Worm (Caenorhabditis elegans): ENCODE measurements around the gene snx-14.

snx-14 gene

ce11 chrII:13508607-13509006 lies 22.4 kb downstream of the snx-14 start:
- no peak for TF ChIP-seq W03F9.2 (tag; optimal IDR thresholded peaks at IDR 0.05)
- no peak for TF ChIP-seq him-1 (tag; optimal IDR thresholded peaks at IDR 0.05)
- no peak for TF ChIP-seq dao-5 (tag; optimal IDR thresholded peaks at IDR 0.05)

ce11 chrII:13507535-13507934 lies 23.5 kb downstream of the snx-14 start, which contains the start of gene nep-17:
Gene nep-17, plus strand, starts transcription at chrII:13507819.
- TF ChIP-seq him-1 (tag; optimal IDR thresholded peaks at IDR 0.05) (no peak), W03F9.2 (tag; optimal IDR thresholded peaks at IDR 0.05) (no peak), dao-5 (tag; optimal IDR thresholded peaks at IDR 0.05) (no peak)

- TF ChIP-seq him-1 (tag; optimal IDR thresholded peaks at IDR 0.05), result no peak
- TF ChIP-seq W03F9.2 (tag; optimal IDR thresholded peaks at IDR 0.05), result no peak
- no peak for TF ChIP-seq dao-5 (tag; optimal IDR thresholded peaks at IDR 0.05)
Measured at ce11 chrII:13505977-13506568, 24.9 kb downstream of the snx-14 start.

ce11 chrII:13505386-13505785 lies 25.6 kb downstream of the snx-14 start:
- TF ChIP-seq him-1 (tag; optimal IDR thresholded peaks at IDR 0.05), result no peak
- TF ChIP-seq dao-5 (tag; optimal IDR thresholded peaks at IDR 0.05), result no peak

- no peak for TF ChIP-seq W03F9.2 (tag; optimal IDR thresholded peaks at IDR 0.05)
- TF ChIP-seq him-1 (tag; optimal IDR thresholded peaks at IDR 0.05), result no peak
- no peak for TF ChIP-seq dao-5 (tag; optimal IDR thresholded peaks at IDR 0.05)
Measured at ce11 chrII:13503653-13504052, 27.4 kb downstream of the snx-14 start, which contains the start of gene F54F11.1. Gene F54F11.1, plus strand, starts transcription at chrII:13503953.

ce11 chrII:13501575-13501974 lies 29.4 kb downstream of the snx-14 start, which contains the start of gene F45H10.5:
Gene F45H10.5, plus strand, starts transcription at chrII:13501875.
- no peak for TF ChIP-seq dao-5 (tag; optimal IDR thresholded peaks at IDR 0.05)

ce11 chrII:13500582-13500981 lies 30.4 kb downstream of the snx-14 start:
- no peak for TF ChIP-seq W03F9.2 (tag; optimal IDR thresholded peaks at IDR 0.05)
- TF ChIP-seq dao-5 (tag; optimal IDR thresholded peaks at IDR 0.05), result no peak
- TF ChIP-seq him-1 (tag; optimal IDR thresholded peaks at IDR 0.05), result no peak

- TF ChIP-seq W03F9.2 (tag; optimal IDR thresholded peaks at IDR 0.05) (no peak), dao-5 (tag; optimal IDR thresholded peaks at IDR 0.05) (no peak), him-1 (tag; optimal IDR thresholded peaks at IDR 0.05) (no peak)
Measured at ce11 chrII:13495718-13496117, 35.3 kb downstream of the snx-14 start, which contains the start of gene drr-1. Gene drr-1, minus strand, starts transcription at chrII:13495900.

ce11 chrII:13494762-13495161 lies 36.3 kb downstream of the snx-14 start:
- TF ChIP-seq W03F9.2 (tag; optimal IDR thresholded peaks at IDR 0.05) (peak; percentile 65), him-1 (tag; optimal IDR thresholded peaks at IDR 0.05) (no peak), dao-5 (tag; optimal IDR thresholded peaks at IDR 0.05) (no peak)

- TF ChIP-seq him-1 (tag; optimal IDR thresholded peaks at IDR 0.05) (no peak), W03F9.2 (tag; optimal IDR thresholded peaks at IDR 0.05) (no peak), dao-5 (tag; optimal IDR thresholded peaks at IDR 0.05) (no peak)
Measured at ce11 chrII:13494175-13494650, 36.8 kb downstream of the snx-14 start, which contains the start of gene ndua-7. Gene ndua-7, minus strand, starts transcription at chrII:13494600.

- TF ChIP-seq him-1 (tag; optimal IDR thresholded peaks at IDR 0.05) (no peak), dao-5 (tag; optimal IDR thresholded peaks at IDR 0.05) (no peak), W03F9.2 (tag; optimal IDR thresholded peaks at IDR 0.05) (no peak)
Measured at ce11 chrII:13492948-13493347, 38.1 kb downstream of the snx-14 start, which contains the start of gene F45H10.2. Gene F45H10.2, minus strand, starts transcription at chrII:13493048.

- TF ChIP-seq W03F9.2 (tag; optimal IDR thresholded peaks at IDR 0.05) (no peak), him-1 (tag; optimal IDR thresholded peaks at IDR 0.05) (no peak), dao-5 (tag; optimal IDR thresholded peaks at IDR 0.05) (no peak)
Measured at ce11 chrII:13491254-13491889, 39.6 kb downstream of the snx-14 start, which contains the start of gene alh-7. Gene alh-7, minus strand, starts transcription at chrII:13491786.

ce11 chrII:13489896-13490295 lies 41.1 kb downstream of the snx-14 start:
- TF ChIP-seq W03F9.2 (tag; optimal IDR thresholded peaks at IDR 0.05) (no peak), dao-5 (tag; optimal IDR thresholded peaks at IDR 0.05) (no peak), him-1 (tag; optimal IDR thresholded peaks at IDR 0.05) (no peak)

- TF ChIP-seq dao-5 (tag; optimal IDR thresholded peaks at IDR 0.05) (no peak), him-1 (tag; optimal IDR thresholded peaks at IDR 0.05) (no peak), W03F9.2 (tag; optimal IDR thresholded peaks at IDR 0.05) (no peak)
Measured at ce11 chrII:13487563-13487962, 43.5 kb downstream of the snx-14 start.

Data from whole organism, L4/young adult.